Fruit fly (Drosophila melanogaster): ENCODE measurements around the gene CG42445.

- TF ChIP-seq bab1 (GFP tag; optimal IDR thresholded peaks at IDR 0.05), result no peak
- no peak for TF ChIP-seq Hr96 (GFP tag; optimal IDR thresholded peaks at IDR 0.05)
Measured at dm6 chr3L:8189234-8189633, 30.5 kb upstream of the CG42445 start.

Measured in whole organism, adult.